Worm (Caenorhabditis elegans) whole organism, L3 larva: ENCODE data around the gene lgg-3.

Source experiments
- aly-2 ChIP-seq: fragments of 150-350 bp; optimal IDR thresholded peaks from 2 replicates; lab custom pipeline; 2014; ENCODE audit warnings: missing biosample characterization, missing genetic modification characterization
- ceh-16 ChIP-seq: sonication (generic microtip); optimal IDR thresholded peaks from 2 replicates; lab custom pipeline; 2017; ENCODE audit warnings: missing biosample characterization, missing genetic modification characterization
- egl-27 ChIP-seq: sonication (generic microtip); optimal IDR thresholded peaks from 4 replicates; lab custom pipeline; 2017; ENCODE audit warnings: missing biosample characterization, missing genetic modification reagents, missing genetic modification characterization
- elt-1 ChIP-seq: fragments of 150-350 bp; optimal IDR thresholded peaks from 2 replicates; lab custom pipeline; 2014; ENCODE audit warnings: missing biosample characterization, missing genetic modification characterization
- elt-2 ChIP-seq: sonication (generic microtip); optimal IDR thresholded peaks from 2 replicates; lab custom pipeline; 2016; ENCODE audit warnings: missing genetic modification reagents, mild to moderate bottlenecking, missing genetic modification characterization, missing compliant biosample characterization
- lin-15B ChIP-seq: fragments of 150-350 bp; optimal IDR thresholded peaks from 2 replicates; lab custom pipeline; 2014; ENCODE audit warnings: missing biosample characterization, missing genetic modification characterization
- nhr-23 ChIP-seq: fragments of 150-350 bp; optimal IDR thresholded peaks from 2 replicates; lab custom pipeline; 2014; ENCODE audit warnings: missing biosample characterization, missing genetic modification reagents, missing genetic modification characterization
- nhr-237 ChIP-seq: fragments of 150-350 bp; optimal IDR thresholded peaks from 2 replicates; lab custom pipeline; 2014; ENCODE audit warnings: missing biosample characterization, missing genetic modification characterization
- nhr-25 ChIP-seq: sonication (generic microtip); optimal IDR thresholded peaks from 2 replicates; lab custom pipeline; 2017; ENCODE audit warnings: missing biosample characterization, missing genetic modification characterization
- nhr-76 ChIP-seq: fragments of 150-350 bp; sonication (generic microtip); optimal IDR thresholded peaks from 5 replicates; lab custom pipeline; 2014; ENCODE audit warnings: missing biosample characterization, missing genetic modification characterization
- pqm-1 ChIP-seq: fragments of 150-350 bp; optimal IDR thresholded peaks from 2 replicates; lab custom pipeline; 2017; ENCODE audit warnings: missing biosample characterization, missing genetic modification characterization, inconsistent platforms
- sea-2 ChIP-seq: fragments of 150-350 bp; sonication (generic microtip); optimal IDR thresholded peaks from 4 replicates; lab custom pipeline; 2014; ENCODE audit warnings: missing biosample characterization, missing genetic modification reagents, missing genetic modification characterization
- ztf-4 ChIP-seq: fragments of 150-350 bp; optimal IDR thresholded peaks from 2 replicates; lab custom pipeline; 2014; ENCODE audit warnings: missing biosample characterization, missing genetic modification characterization

- no peak for TF ChIP-seq elt-2 (tag; lab: Kevin White, UChicago)
- no peak for TF ChIP-seq ztf-4 (tag; lab: Kevin White, UChicago)
- no peak for TF ChIP-seq elt-1 (tag; lab: Kevin White, UChicago)
- TF ChIP-seq nhr-25 (tag; lab: Kevin White, UChicago): no peak
- no peak for TF ChIP-seq nhr-23 (tag; lab: Kevin White, UChicago)
- TF ChIP-seq nhr-237 (tag; lab: Kevin White, UChicago): no peak
- TF ChIP-seq ceh-16: no peak
- TF ChIP-seq egl-27 (tag; lab: Kevin White, UChicago): no peak
- no peak for TF ChIP-seq lin-15B
- TF ChIP-seq aly-2: no peak
- no peak for TF ChIP-seq sea-2 (GFP tag; lab: Kevin White, UChicago)
- TF ChIP-seq nhr-76 (tag; lab: Kevin White, UChicago): no peak
- no peak for TF ChIP-seq pqm-1 (tag; lab: Kevin White, UChicago)
Measured at ce11 chrIII:5740666-5741065, 42.9 kb upstream of the lgg-3 start, which contains the start of gene B0244.16.
